Fruit fly (Drosophila melanogaster): Measurements from ENCODE around the gene CG15020.

CG15020 gene

DNA sequence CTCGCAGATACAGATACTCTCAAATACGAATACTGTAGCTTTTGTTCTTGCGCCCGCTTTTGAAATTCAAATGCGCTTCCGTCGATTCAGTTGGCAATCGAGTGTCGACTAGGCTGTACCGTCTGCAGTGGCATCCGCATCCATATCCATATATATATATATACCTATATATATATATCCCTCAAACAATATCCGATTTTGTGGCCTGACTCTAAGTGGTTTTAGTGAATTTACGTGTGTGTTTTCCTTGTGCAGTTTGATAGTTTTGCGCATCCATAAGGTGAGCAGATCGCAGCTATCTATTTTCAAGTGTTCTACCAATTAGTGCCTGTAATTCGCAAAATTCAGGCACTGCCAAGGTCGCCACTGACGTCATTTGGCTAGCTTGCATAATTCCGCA is 6.9 kb upstream of the CG15020 start:
- TF ChIP-seq CG6765 (GFP tag; optimal IDR thresholded peaks at IDR 0.05): no peak
- no peak for TF ChIP-seq CG11504 (tag; optimal IDR thresholded peaks at IDR 0.05)
- TF ChIP-seq CG7786 (GFP tag; optimal IDR thresholded peaks at IDR 0.05): no peak
- TF ChIP-seq grn (GFP tag; optimal IDR thresholded peaks at IDR 0.05): no peak
- TF ChIP-seq Hand (GFP tag; optimal IDR thresholded peaks at IDR 0.05): no peak
- no peak for TF ChIP-seq CG12155 (GFP tag; optimal IDR thresholded peaks at IDR 0.05)
- TF ChIP-seq Doc2 (GFP tag; IDR thresholded peaks at IDR 0.05): no peak
- TF ChIP-seq sens (GFP tag): peak; percentile 40
- no peak for TF ChIP-seq D19B (GFP tag; optimal IDR thresholded peaks at IDR 0.05)
- TF ChIP-seq Pdp1 (GFP tag; optimal IDR thresholded peaks at IDR 0.05): peak in 1 of 2 experiments; percentile 30
- no peak for TF ChIP-seq Sry-β (GFP tag; optimal IDR thresholded peaks at IDR 0.05)
- TF ChIP-seq CG8290 (GFP tag; optimal IDR thresholded peaks at IDR 0.05): no peak
- peak in 1 of 2 experiments; percentile 7 for TF ChIP-seq CG8290 (tag; optimal IDR thresholded peaks at IDR 0.05)

DNA sequence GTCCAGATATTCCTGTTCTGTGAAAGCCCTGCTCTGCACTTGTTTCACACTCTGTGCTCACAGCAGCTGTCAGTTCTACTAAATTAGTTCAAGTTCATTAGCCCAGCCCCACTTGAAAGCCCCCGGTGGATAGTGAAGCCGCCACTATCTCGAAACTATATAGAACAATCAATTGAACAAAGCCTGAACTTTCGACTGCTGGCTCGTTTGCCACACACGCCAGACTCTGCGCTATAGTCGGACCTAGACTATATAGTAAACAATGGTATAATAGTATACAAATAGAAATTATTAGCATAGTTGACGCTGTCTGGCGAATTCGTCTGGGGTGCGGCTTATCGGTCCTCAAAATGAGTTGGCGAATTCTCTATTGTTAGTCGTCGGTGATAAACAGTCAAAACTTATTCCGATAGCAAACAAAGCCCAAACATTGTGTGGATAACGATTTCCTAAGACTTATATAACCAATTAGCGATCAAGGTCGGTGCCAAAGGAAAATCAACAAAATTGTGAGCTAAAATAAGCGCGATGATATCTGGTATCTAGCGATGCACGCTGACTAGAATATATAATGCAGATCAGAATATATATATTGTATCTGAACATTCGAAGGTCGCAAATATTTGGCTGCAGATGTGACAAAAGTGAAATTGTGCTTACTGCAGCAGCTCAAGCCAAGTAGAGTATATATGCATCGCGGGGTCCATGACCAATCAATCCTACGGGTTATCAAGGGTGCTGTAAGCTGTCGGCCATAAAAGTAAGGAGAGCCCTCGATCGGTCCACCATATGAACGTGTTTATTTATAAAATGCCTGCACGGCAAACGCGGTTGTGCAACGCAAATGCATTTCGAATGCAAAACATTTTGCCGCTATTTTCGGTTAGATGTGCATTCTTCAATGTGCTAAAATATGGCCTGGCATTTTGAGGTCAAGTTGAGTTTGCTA is 5.9 kb upstream of the CG15020 start:
- TF ChIP-seq Jarid2 (GFP tag; optimal IDR thresholded peaks at IDR 0.05) (no peak), Blimp-1 (GFP tag; optimal IDR thresholded peaks at IDR 0.05) (no peak), CG13894 (tag; optimal IDR thresholded peaks at IDR 0.05) (peak; percentile 87), CG18599 (GFP tag; optimal IDR thresholded peaks at IDR 0.05) (peak; percentile 12), sens-2 (GFP tag; IDR thresholded peaks at IDR 0.05) (no peak), CG12104 (GFP tag; optimal IDR thresholded peaks at IDR 0.05) (no peak), wek (GFP tag; optimal IDR thresholded peaks at IDR 0.05) (no peak), CG34376 (GFP tag; optimal IDR thresholded peaks at IDR 0.05) (peak; percentile 85), lmd (GFP tag; IDR thresholded peaks at IDR 0.05) (no peak), Pdp1 (GFP tag; optimal IDR thresholded peaks at IDR 0.05) (peak in 1 of 2 experiments; percentile 92), CG1792 (GFP tag; optimal IDR thresholded peaks at IDR 0.05) (no peak), CG12769 (tag; optimal IDR thresholded peaks at IDR 0.05) (peak; percentile 61), Med (GFP tag) (peak; percentile 72), Fer1 (GFP tag; optimal IDR thresholded peaks at IDR 0.05) (peak; percentile 14), gcm (GFP tag; optimal IDR thresholded peaks at IDR 0.05) (no peak), CG2202 (tag; optimal IDR thresholded peaks at IDR 0.05) (no peak), gt (GFP tag; IDR thresholded peaks at IDR 0.05) (no peak), CG17385 (GFP tag; optimal IDR thresholded peaks at IDR 0.05) (no peak), mirr (GFP tag; optimal IDR thresholded peaks at IDR 0.05) (peak; percentile 35), gem (tag; optimal IDR thresholded peaks at IDR 0.05) (no peak), sens (GFP tag) (peak; percentile 75), ab (GFP tag; optimal IDR thresholded peaks at IDR 0.05) (no peak), tup (GFP tag; optimal IDR thresholded peaks at IDR 0.05) (no peak), Spps (tag; optimal IDR thresholded peaks at IDR 0.05) (no peak), CG10209 (GFP tag; optimal IDR thresholded peaks at IDR 0.05) (no peak), Six4 (GFP tag; optimal IDR thresholded peaks at IDR 0.05) (no peak), eyg (GFP tag; optimal IDR thresholded peaks at IDR 0.05) (no peak), Fer3 (tag; optimal IDR thresholded peaks at IDR 0.05) (no peak), dan (GFP tag; IDR thresholded peaks at IDR 0.05) (no peak), pros (GFP tag; optimal IDR thresholded peaks at IDR 0.05) (no peak), btn (GFP tag; optimal IDR thresholded peaks at IDR 0.05) (no peak), CG10543 (GFP tag; optimal IDR thresholded peaks at IDR 0.05) (peak; percentile 63), lab (GFP tag; optimal IDR thresholded peaks at IDR 0.05) (peak; percentile 21), Doc2 (GFP tag; IDR thresholded peaks at IDR 0.05) (no peak), CG3163 (GFP tag; optimal IDR thresholded peaks at IDR 0.05) (no peak), Bteb2 (GFP tag; optimal IDR thresholded peaks at IDR 0.05) (no peak), Ssrp (tag; optimal IDR thresholded peaks at IDR 0.05) (no peak)

Data from whole organism, embryonic.